Fruit fly (Drosophila melanogaster) whole organism, adult: ENCODE results near the gene Argk1.

ENCODE experiments used
- CG14711 ChIP-seq: fragments of 200-800 bp; sonication (Bioruptor generic); optimal IDR thresholded peaks from 2 replicates; lab custom pipeline; 2018; ENCODE audit warnings: missing biosample characterization, mild to moderate bottlenecking, missing genetic modification characterization, moderate library complexity
- Clk ChIP-seq: fragments of 200-800 bp; sonication (Bioruptor generic); optimal IDR thresholded peaks from 2 replicates; lab custom pipeline; 2017; ENCODE audit warnings: missing biosample characterization, missing genetic modification characterization
- bab1 ChIP-seq: fragments of 200-800 bp; sonication (Bioruptor generic); optimal IDR thresholded peaks from 3 replicates; lab custom pipeline; 2019; ENCODE audit warnings: missing biosample characterization, mild to moderate bottlenecking, missing genetic modification characterization, moderate library complexity
- tj ChIP-seq: fragments of 200-800 bp; sonication (Bioruptor generic); optimal IDR thresholded peaks from 3 replicates; lab custom pipeline; 2017; ENCODE audit warnings: missing biosample characterization, mild to moderate bottlenecking, missing genetic modification characterization, moderate library complexity

- no peak for TF ChIP-seq bab1 (GFP tag; lab: Kevin White, UChicago)
- TF ChIP-seq CG14711 (tag; lab: Kevin White, UChicago) = no peak
- TF ChIP-seq Clk (GFP tag; lab: Kevin White, UChicago) = no peak
- no peak for TF ChIP-seq tj
Observed at dm6 chr3L:9004788-9005246, 61.0 kb downstream of the Argk1 start, which contains the start of gene Doc3.
